Fruit fly (Drosophila melanogaster): ENCODE results near the gene CG15506.

CG15506 gene

dm6 chr3R:29748591-29749303 lies 30.3 kb downstream of the CG15506 start, which contains the start of the genes ATPsyngamma and yata:
Gene ATPsyngamma, minus strand, starts transcription at chr3R:29749163.
Gene yata, plus strand, starts transcription at chr3R:29749219.
- TF ChIP-seq Myc (optimal IDR thresholded peaks at IDR 0.05) (no peak), Sin3A (optimal IDR thresholded peaks at IDR 0.05) (no peak), insv (optimal IDR thresholded peaks at IDR 0.05) (no peak), ttk (optimal IDR thresholded peaks at IDR 0.05) (no peak), psq (optimal IDR thresholded peaks at IDR 0.05) (no peak), h (optimal IDR thresholded peaks at IDR 0.05) (no peak)

- no peak for TF ChIP-seq psq (optimal IDR thresholded peaks at IDR 0.05)
- no peak for TF ChIP-seq Myc (optimal IDR thresholded peaks at IDR 0.05)
- no peak for TF ChIP-seq h (optimal IDR thresholded peaks at IDR 0.05)
- no peak for TF ChIP-seq ttk (optimal IDR thresholded peaks at IDR 0.05)
- TF ChIP-seq Sin3A (optimal IDR thresholded peaks at IDR 0.05) = no peak
- TF ChIP-seq insv (optimal IDR thresholded peaks at IDR 0.05) = no peak
These were observed 31.0 kb downstream of the CG15506 start for dm6 chr3R:29749304-29750066.

dm6 chr3R:29755248-29755647 lies 36.8 kb downstream of the CG15506 start:
- TF ChIP-seq Sin3A (optimal IDR thresholded peaks at IDR 0.05) = no peak
- TF ChIP-seq insv (optimal IDR thresholded peaks at IDR 0.05) = no peak
- no peak for TF ChIP-seq ttk (optimal IDR thresholded peaks at IDR 0.05)
- no peak for TF ChIP-seq Myc (optimal IDR thresholded peaks at IDR 0.05)
- no peak for TF ChIP-seq psq (optimal IDR thresholded peaks at IDR 0.05)

- TF ChIP-seq Myc (optimal IDR thresholded peaks at IDR 0.05) = no peak
- TF ChIP-seq psq (optimal IDR thresholded peaks at IDR 0.05) = no peak
- no peak for TF ChIP-seq h (optimal IDR thresholded peaks at IDR 0.05)
- no peak for TF ChIP-seq ttk (optimal IDR thresholded peaks at IDR 0.05)
- TF ChIP-seq Sin3A (optimal IDR thresholded peaks at IDR 0.05) = no peak
- no peak for TF ChIP-seq insv (optimal IDR thresholded peaks at IDR 0.05)
These were observed 37.7 kb downstream of the CG15506 start for dm6 chr3R:29756153-29756552.

- TF ChIP-seq Myc (optimal IDR thresholded peaks at IDR 0.05) = no peak
- no peak for TF ChIP-seq psq (optimal IDR thresholded peaks at IDR 0.05)
- TF ChIP-seq ttk (optimal IDR thresholded peaks at IDR 0.05) = no peak
- TF ChIP-seq insv (optimal IDR thresholded peaks at IDR 0.05) = no peak
- TF ChIP-seq h (optimal IDR thresholded peaks at IDR 0.05) = no peak
- no peak for TF ChIP-seq Sin3A (optimal IDR thresholded peaks at IDR 0.05)
These were observed 38.8 kb downstream of the CG15506 start for dm6 chr3R:29757226-29757625.

dm6 chr3R:29757681-29758080 lies 39.2 kb downstream of the CG15506 start:
- no peak for TF ChIP-seq Myc (optimal IDR thresholded peaks at IDR 0.05)
- no peak for TF ChIP-seq ttk (optimal IDR thresholded peaks at IDR 0.05)
- no peak for TF ChIP-seq Sin3A (optimal IDR thresholded peaks at IDR 0.05)
- TF ChIP-seq psq (optimal IDR thresholded peaks at IDR 0.05) = no peak
- TF ChIP-seq insv (optimal IDR thresholded peaks at IDR 0.05) = no peak
- no peak for TF ChIP-seq h (optimal IDR thresholded peaks at IDR 0.05)

dm6 chr3R:29758129-29758733 lies 39.8 kb downstream of the CG15506 start:
- no peak for TF ChIP-seq insv (optimal IDR thresholded peaks at IDR 0.05)

dm6 chr3R:29758734-29759131 lies 40.3 kb downstream of the CG15506 start:
- no peak for TF ChIP-seq psq (optimal IDR thresholded peaks at IDR 0.05)
- TF ChIP-seq h (optimal IDR thresholded peaks at IDR 0.05) = no peak
- no peak for TF ChIP-seq Myc (optimal IDR thresholded peaks at IDR 0.05)
- TF ChIP-seq ttk (optimal IDR thresholded peaks at IDR 0.05) = no peak
- TF ChIP-seq Sin3A (optimal IDR thresholded peaks at IDR 0.05) = no peak
- TF ChIP-seq insv (optimal IDR thresholded peaks at IDR 0.05) = no peak

dm6 chr3R:29760042-29760441 lies 41.6 kb downstream of the CG15506 start:
- TF ChIP-seq ttk (optimal IDR thresholded peaks at IDR 0.05) = no peak
- no peak for TF ChIP-seq psq (optimal IDR thresholded peaks at IDR 0.05)
- TF ChIP-seq insv (optimal IDR thresholded peaks at IDR 0.05) = no peak
- TF ChIP-seq h (optimal IDR thresholded peaks at IDR 0.05) = no peak
- no peak for TF ChIP-seq Sin3A (optimal IDR thresholded peaks at IDR 0.05)

- no peak for TF ChIP-seq insv (optimal IDR thresholded peaks at IDR 0.05)
- TF ChIP-seq ttk (optimal IDR thresholded peaks at IDR 0.05) = no peak
- TF ChIP-seq h (optimal IDR thresholded peaks at IDR 0.05) = no peak
- TF ChIP-seq Myc (optimal IDR thresholded peaks at IDR 0.05) = no peak
- no peak for TF ChIP-seq psq (optimal IDR thresholded peaks at IDR 0.05)
- no peak for TF ChIP-seq Sin3A (optimal IDR thresholded peaks at IDR 0.05)
These were observed 43.1 kb downstream of the CG15506 start for dm6 chr3R:29761569-29761968.

- no peak for TF ChIP-seq ttk (optimal IDR thresholded peaks at IDR 0.05)
- TF ChIP-seq insv (optimal IDR thresholded peaks at IDR 0.05) = no peak
- no peak for TF ChIP-seq Myc (optimal IDR thresholded peaks at IDR 0.05)
- TF ChIP-seq h (optimal IDR thresholded peaks at IDR 0.05) = no peak
These were observed 43.8 kb downstream of the CG15506 start for dm6 chr3R:29762297-29762696.

- no peak for TF ChIP-seq ttk (optimal IDR thresholded peaks at IDR 0.05)
- TF ChIP-seq Sin3A (optimal IDR thresholded peaks at IDR 0.05) = no peak
- no peak for TF ChIP-seq insv (optimal IDR thresholded peaks at IDR 0.05)
- TF ChIP-seq Myc (optimal IDR thresholded peaks at IDR 0.05) = no peak
- no peak for TF ChIP-seq h (optimal IDR thresholded peaks at IDR 0.05)
- TF ChIP-seq psq (optimal IDR thresholded peaks at IDR 0.05) = no peak
These were observed 44.7 kb downstream of the CG15506 start for dm6 chr3R:29763154-29763553.

Data from Kc167 (cell line).